Worm (Caenorhabditis elegans) whole organism, midembryonic: Measurements from ENCODE around the gene hlh-28.
"Not testable (repeated sequence)": the region's sequence is repeated elsewhere in the genome, so short reads cannot be mapped to it uniquely, and the experiment has no call there.

Experiments used
- T22C8.4 ChIP-seq: fragments of 200-800 bp; sonication (Bioruptor generic); IDR thresholded peaks from 2 replicates; pipeline ENCODE4 v1.3.6; 2022; ENCODE audit warnings: missing genetic modification characterization, missing compliant biosample characterization
- cog-1 ChIP-seq: sonication (generic microtip); optimal IDR thresholded peaks from 2 replicates; lab custom pipeline; 2016; ENCODE audit warnings: missing genetic modification characterization, missing compliant biosample characterization
- flt-1 ChIP-seq: fragments of 200-800 bp; sonication (Bioruptor generic); IDR thresholded peaks from 2 replicates; pipeline ENCODE4 v1.3.6; 2022; ENCODE audit warnings: missing genetic modification characterization, missing compliant biosample characterization
- klf-2 ChIP-seq: fragments of 200-800 bp; sonication (Bioruptor generic); conservative IDR thresholded peaks from 2 replicates; pipeline ENCODE4 v1.3.6; 2022; ENCODE audit warnings: missing genetic modification reagents, missing genetic modification characterization, missing compliant biosample characterization
- med-1 ChIP-seq: sonication (generic microtip); optimal IDR thresholded peaks from 2 replicates; lab custom pipeline; 2017; ENCODE audit warnings: missing genetic modification characterization, mild to moderate bottlenecking, missing compliant biosample characterization, antibody characterized with exemption, missing genetic modification reagents; ENCODE audit not compliant: insufficient read depth
- ref-1 ChIP-seq: fragments of 200-800 bp; sonication (Bioruptor generic); conservative IDR thresholded peaks from 2 replicates; pipeline ENCODE4 v1.3.6; 2022; ENCODE audit warnings: missing genetic modification reagents, missing genetic modification characterization, missing compliant biosample characterization
- tab-1 ChIP-seq: fragments of 200-800 bp; sonication (Bioruptor generic); IDR thresholded peaks from 2 replicates; pipeline ENCODE4 v1.3.6; 2022; ENCODE audit warnings: missing genetic modification characterization, missing compliant biosample characterization
- ztf-23 ChIP-seq: fragments of 200-800 bp; sonication (Bioruptor generic); IDR thresholded peaks from 2 replicates; pipeline ENCODE4 v1.3.6; 2022; ENCODE audit warnings: missing genetic modification reagents, missing genetic modification characterization, missing compliant biosample characterization
- ztf-29 ChIP-seq: fragments of 200-800 bp; sonication (Bioruptor generic); IDR thresholded peaks from 2 replicates; pipeline ENCODE4 v1.3.6; 2022; ENCODE audit warnings: missing genetic modification reagents, missing genetic modification characterization, missing compliant biosample characterization

The hlh-28 gene

ce11 chrX:17537568-17537967 is 13.3 kb upstream of the hlh-28 start:
- TF ChIP-seq klf-2 (no peak), ztf-29 (GFP tag; lab: Robert Waterston, UW) (no peak), ref-1 (GFP tag; lab: Robert Waterston, UW) (no peak), ztf-23 (GFP tag; lab: Robert Waterston, UW) (no peak), T22C8.4 (GFP tag; lab: Robert Waterston, UW) (no peak), cog-1 (no peak), flt-1 (GFP tag; lab: Robert Waterston, UW) (no peak), tab-1 (GFP tag; lab: Robert Waterston, UW) (no peak), med-1 (GFP tag; lab: Kevin White, UChicago) (no peak)

DNA sequence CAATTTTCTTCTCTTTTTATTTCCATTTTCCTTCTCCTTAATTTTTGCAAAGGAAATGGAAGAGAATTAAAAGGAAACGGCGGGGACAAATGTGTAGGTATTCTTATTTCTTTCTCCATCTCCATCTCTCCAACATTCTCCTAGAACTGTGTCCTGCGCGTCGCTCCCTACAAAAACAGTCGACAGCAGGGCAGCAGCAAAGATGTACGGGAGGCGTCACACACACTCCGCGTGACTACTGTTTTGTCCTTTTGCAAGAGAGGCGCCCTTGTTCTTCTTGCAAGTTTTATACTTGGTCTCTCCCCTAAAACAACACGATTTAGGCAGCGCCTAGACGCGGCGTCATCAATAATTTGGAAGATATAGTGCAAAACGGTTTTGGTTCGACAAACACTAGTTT is 10.9 kb upstream of the hlh-28 start:
- TF ChIP-seq cog-1 (no peak), T22C8.4 (GFP tag; lab: Robert Waterston, UW) (no peak), tab-1 (GFP tag; lab: Robert Waterston, UW) (no peak), ztf-23 (GFP tag; lab: Robert Waterston, UW) (no peak), klf-2 (no peak), med-1 (GFP tag; lab: Kevin White, UChicago) (no peak), ref-1 (GFP tag; lab: Robert Waterston, UW) (no peak), flt-1 (GFP tag; lab: Robert Waterston, UW) (no peak), ztf-29 (GFP tag; lab: Robert Waterston, UW) (no peak)

DNA sequence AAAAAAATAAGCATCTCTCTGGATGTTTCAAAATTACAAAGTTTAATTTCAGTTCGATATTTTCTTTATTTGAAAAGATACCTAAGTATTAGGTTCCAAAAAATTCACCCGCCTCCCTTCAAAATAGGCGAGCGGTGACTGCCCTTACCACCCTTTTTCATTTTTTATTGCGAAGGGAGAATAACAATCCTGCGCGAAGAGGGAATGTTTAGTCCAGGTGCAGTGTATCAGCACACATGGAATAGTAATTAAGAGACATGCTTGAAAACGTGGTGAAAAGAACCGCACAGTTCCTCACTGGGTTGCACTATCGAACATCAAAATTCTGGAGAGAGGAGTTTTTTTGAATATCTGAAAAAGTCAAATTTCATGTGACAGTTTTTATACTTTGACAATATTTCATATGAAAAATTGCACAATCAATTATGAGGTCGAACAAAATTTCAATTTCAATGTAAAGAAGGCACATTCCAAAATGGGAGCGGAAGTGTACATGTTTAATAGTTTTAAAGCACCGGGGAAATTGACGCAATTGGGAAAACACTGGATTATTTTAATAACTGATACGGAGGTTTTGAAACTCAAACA is 6.4 kb upstream of the hlh-28 start:
- TF ChIP-seq ztf-29 (GFP tag; lab: Robert Waterston, UW) (no peak), tab-1 (GFP tag; lab: Robert Waterston, UW) (no peak), T22C8.4 (GFP tag; lab: Robert Waterston, UW) (peak; percentile 68), flt-1 (GFP tag; lab: Robert Waterston, UW) (peak; percentile 67), cog-1 (peak; percentile 42), med-1 (GFP tag; lab: Kevin White, UChicago) (no peak), ztf-23 (GFP tag; lab: Robert Waterston, UW) (peak; percentile 75; the same call in 1 of the 2 replicates), klf-2 (0 out of 2 replicates have a peak, but pooled peaks have one; percentile 35), ref-1 (GFP tag; lab: Robert Waterston, UW) (no peak)

- TF ChIP-seq ztf-23 (GFP tag; lab: Robert Waterston, UW) (peak; percentile 45; the same call in 1 of the 2 replicates), klf-2 (no peak)
Measured at ce11 chrX:17545498-17545897, 5.4 kb upstream of the hlh-28 start.

- not testable (repeated sequence) for TF ChIP-seq ref-1 (GFP tag; lab: Robert Waterston, UW); med-1 (GFP tag; lab: Kevin White, UChicago); klf-2
Measured at ce11 chrX:17548539-17548938, 2.3 kb upstream of the hlh-28 start, which contains the start of gene hlh-29. TSS of gene hlh-29 (minus strand) at chrX:17548639.

DNA sequence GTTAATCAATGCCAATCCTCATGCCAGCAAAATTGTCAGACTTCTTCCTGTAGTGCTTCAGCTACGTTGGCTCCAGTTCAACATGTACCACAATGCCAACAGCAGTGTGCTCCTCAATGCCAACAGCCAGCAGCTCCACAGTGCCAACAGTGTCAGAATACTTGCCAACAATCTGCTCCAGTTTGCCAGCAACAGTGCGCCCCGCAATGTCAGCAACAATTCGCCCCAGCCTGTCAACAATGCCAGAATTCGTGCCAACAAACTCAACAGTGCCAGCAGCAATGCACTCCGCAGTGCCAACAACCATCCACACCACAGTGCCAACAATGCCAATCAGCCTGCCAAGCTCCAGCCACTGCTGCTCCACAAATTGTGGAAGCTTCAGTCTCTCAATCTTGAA is 2.9 kb downstream of the hlh-28 start:
- TF ChIP-seq klf-2 (no peak), med-1 (GFP tag; lab: Kevin White, UChicago) (no peak), ztf-23 (GFP tag; lab: Robert Waterston, UW) (no peak), flt-1 (GFP tag; lab: Robert Waterston, UW) (no peak), ref-1 (GFP tag; lab: Robert Waterston, UW) (no peak), ztf-29 (GFP tag; lab: Robert Waterston, UW) (no peak), T22C8.4 (GFP tag; lab: Robert Waterston, UW) (no peak)

DNA sequence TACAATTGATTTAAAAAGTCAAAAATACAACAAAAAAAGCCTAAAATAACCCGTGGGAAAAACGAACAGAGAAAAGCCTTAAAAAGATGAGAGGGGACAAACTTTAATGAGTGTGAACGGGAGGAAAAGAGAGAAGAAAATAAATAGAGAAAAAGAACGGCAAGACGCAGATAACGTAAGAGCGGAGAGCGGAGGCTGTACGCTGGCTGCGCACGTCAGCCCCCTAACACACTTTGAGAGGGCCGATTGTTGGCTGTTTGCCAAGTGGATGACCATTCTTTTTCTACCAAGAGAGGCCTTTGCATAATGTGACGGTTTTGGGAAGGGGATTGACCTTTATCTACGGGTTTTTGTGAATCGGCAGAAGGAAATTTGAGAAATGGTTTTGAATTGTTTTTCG is 11.3 kb downstream of the hlh-28 start:
- 0 out of 2 replicates have a peak, but pooled peaks have one; percentile 11 for TF ChIP-seq tab-1 (GFP tag; lab: Robert Waterston, UW)
- TF ChIP-seq ref-1 (GFP tag; lab: Robert Waterston, UW), result no peak

ce11 chrX:17563411-17563810 is 12.6 kb downstream of the hlh-28 start, which contains the start of gene F31A3.5:
TSS of gene F31A3.5 (minus strand) at chrX:17563610.
- TF ChIP-seq T22C8.4 (GFP tag; lab: Robert Waterston, UW), result no peak
- TF ChIP-seq med-1 (GFP tag; lab: Kevin White, UChicago), result no peak
- TF ChIP-seq ztf-29 (GFP tag; lab: Robert Waterston, UW), result no peak
- TF ChIP-seq cog-1, result no peak
- no peak for TF ChIP-seq flt-1 (GFP tag; lab: Robert Waterston, UW)
- TF ChIP-seq klf-2, result no peak
- no peak for TF ChIP-seq ztf-23 (GFP tag; lab: Robert Waterston, UW)
- no peak for TF ChIP-seq ref-1 (GFP tag; lab: Robert Waterston, UW)
- no peak for TF ChIP-seq tab-1 (GFP tag; lab: Robert Waterston, UW)

- TF ChIP-seq T22C8.4 (GFP tag; lab: Robert Waterston, UW), result no peak
- TF ChIP-seq flt-1 (GFP tag; lab: Robert Waterston, UW), result no peak
- TF ChIP-seq klf-2, result no peak
- no peak for TF ChIP-seq med-1 (GFP tag; lab: Kevin White, UChicago)
- TF ChIP-seq ztf-23 (GFP tag; lab: Robert Waterston, UW), result no peak
- no peak for TF ChIP-seq tab-1 (GFP tag; lab: Robert Waterston, UW)
- no peak for TF ChIP-seq ztf-29 (GFP tag; lab: Robert Waterston, UW)
- no peak for TF ChIP-seq ref-1 (GFP tag; lab: Robert Waterston, UW)
- no peak for TF ChIP-seq cog-1
Measured at ce11 chrX:17567378-17567777, 16.5 kb downstream of the hlh-28 start, which contains the start of gene F39B3.7. TSS of gene F39B3.7 (minus strand) at chrX:17567478.

ce11 chrX:17579011-17579410 is 28.2 kb downstream of the hlh-28 start, which contains the start of gene F39B3.3:
TSS of gene F39B3.3 (minus strand) at chrX:17579111.
- not testable (repeated sequence) for TF ChIP-seq klf-2; T22C8.4 (GFP tag; lab: Robert Waterston, UW); ztf-23 (GFP tag; lab: Robert Waterston, UW)
